Fruit fly (Drosophila melanogaster): Measurements from ENCODE around the gene CG7991.

The CG7991 gene

DNA sequence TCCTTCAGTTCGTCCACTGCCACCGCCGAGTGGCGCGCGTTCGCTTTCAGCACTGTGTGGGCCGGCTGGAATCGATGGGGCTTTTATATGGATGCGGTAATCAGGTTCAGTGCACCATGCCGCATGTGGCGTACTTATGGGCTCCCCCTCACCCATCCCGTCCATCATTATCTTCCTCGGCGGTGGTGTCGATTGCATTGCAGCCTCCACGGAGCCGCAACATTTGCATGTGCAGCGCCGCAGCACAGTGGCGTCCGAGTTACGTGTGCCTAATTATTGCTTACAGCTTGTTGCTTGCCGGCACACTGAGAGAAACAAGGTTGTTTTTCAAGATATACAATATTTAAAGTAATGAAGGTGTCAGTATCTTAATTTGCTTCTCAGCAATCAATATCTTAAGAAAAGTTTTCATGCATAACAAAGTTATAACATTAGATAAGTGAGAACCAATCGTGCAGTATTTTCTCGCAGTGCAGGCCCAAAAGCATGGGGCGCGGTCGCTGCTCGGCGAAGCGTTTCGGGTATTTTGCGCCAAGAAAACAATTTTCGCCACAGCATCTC is 27.9 kb downstream of the CG7991 start, which contains the start of gene CG13931 (continued):
- TF ChIP-seq dac (GFP tag; optimal IDR thresholded peaks at IDR 0.05) (peak; percentile 25), fd85E (GFP tag; optimal IDR thresholded peaks at IDR 0.05) (no peak), spab (GFP tag; optimal IDR thresholded peaks at IDR 0.05) (peak; percentile 57), fkh (GFP tag; optimal IDR thresholded peaks at IDR 0.05) (no peak), vri (GFP tag; optimal IDR thresholded peaks at IDR 0.05) (peak; percentile 28), net (GFP tag; optimal IDR thresholded peaks at IDR 0.05) (peak; percentile 72), lz (GFP tag; optimal IDR thresholded peaks at IDR 0.05) (peak; percentile 60), CG8119 (GFP tag; IDR thresholded peaks at IDR 0.05) (peak; percentile 82), cyc (GFP tag; optimal IDR thresholded peaks at IDR 0.05) (peak; percentile 62), Sox15 (GFP tag; optimal IDR thresholded peaks at IDR 0.05) (peak; percentile 37), CG4318 (GFP tag; optimal IDR thresholded peaks at IDR 0.05) (peak; percentile 35), Hr38 (GFP tag; optimal IDR thresholded peaks at IDR 0.05) (no peak), pdm3 (GFP tag; optimal IDR thresholded peaks at IDR 0.05) (peak; percentile 76), CG3919 (GFP tag; optimal IDR thresholded peaks at IDR 0.05) (peak; percentile 72), CG6163 (GFP tag; IDR thresholded peaks at IDR 0.05) (peak; percentile 83)

DNA sequence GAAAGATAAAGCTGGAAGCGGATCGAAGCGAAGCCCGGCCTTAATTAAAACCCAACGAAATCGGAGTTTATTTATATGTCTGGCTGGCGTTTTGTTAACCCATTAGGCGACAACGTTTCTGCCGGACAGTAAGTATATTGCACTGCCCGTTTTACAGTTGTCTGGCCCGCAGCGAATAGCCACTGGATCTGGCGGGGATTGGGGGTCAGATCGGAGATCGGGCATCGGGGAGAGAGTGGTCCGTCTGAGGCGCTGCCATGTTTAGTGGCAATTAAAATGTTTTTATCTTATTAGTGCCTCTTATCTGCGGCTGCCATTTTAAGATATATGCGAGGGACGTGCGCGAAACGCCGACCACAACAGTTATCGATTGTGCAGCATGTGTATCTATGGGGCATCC is 34.7 kb downstream of the CG7991 start:
- TF ChIP-seq spab (GFP tag; optimal IDR thresholded peaks at IDR 0.05): no peak
- no peak for TF ChIP-seq Lpt (GFP tag; optimal IDR thresholded peaks at IDR 0.05)

DNA sequence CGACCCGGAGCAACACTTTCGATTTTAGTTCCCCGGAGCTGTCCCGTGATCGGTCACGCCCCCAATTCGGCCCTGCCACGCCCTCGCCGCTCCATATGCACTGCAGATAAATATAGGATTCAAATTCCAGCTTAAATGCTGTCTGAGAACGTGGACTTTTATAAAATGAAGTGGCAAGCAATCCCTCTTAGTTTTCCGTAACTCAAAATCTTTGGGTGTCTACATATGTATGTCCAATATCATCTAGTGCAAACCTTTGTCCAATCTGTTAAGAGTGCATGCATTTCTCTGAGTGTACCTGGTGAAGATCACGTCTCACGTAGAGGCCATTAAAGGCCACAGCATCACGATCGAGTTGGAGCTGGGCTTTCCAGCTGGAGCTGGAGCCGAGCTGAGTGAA is 36.1 kb downstream of the CG7991 start:
- TF ChIP-seq eg (GFP tag; IDR thresholded peaks at IDR 0.05) (peak; percentile 46; the same call in 1 of the 3 replicates), topi (GFP tag; optimal IDR thresholded peaks at IDR 0.05) (peak; percentile 53), fd85E (GFP tag; optimal IDR thresholded peaks at IDR 0.05) (no peak), lz (GFP tag; optimal IDR thresholded peaks at IDR 0.05) (peak; percentile 46), dsx (GFP tag; optimal IDR thresholded peaks at IDR 0.05; ENCODE audit: poor library complexity, severe bottlenecking) (no peak), CG15336 (GFP tag; IDR thresholded peaks at IDR 0.05) (peak; percentile 34; the same call in 1 of the 2 replicates), CG8119 (GFP tag; IDR thresholded peaks at IDR 0.05) (peak; percentile 50; the same call in 1 of the 3 replicates), CG4318 (GFP tag; optimal IDR thresholded peaks at IDR 0.05) (no peak), Ets96B (tag; optimal IDR thresholded peaks at IDR 0.05) (peak; percentile 41), esn (GFP tag; optimal IDR thresholded peaks at IDR 0.05) (peak; percentile 11), Lpt (GFP tag; optimal IDR thresholded peaks at IDR 0.05) (no peak), CG7368 (GFP tag; optimal IDR thresholded peaks at IDR 0.05) (peak; percentile 15), CG11902 (GFP tag; optimal IDR thresholded peaks at IDR 0.05) (peak; percentile 5), Smox (GFP tag; optimal IDR thresholded peaks at IDR 0.05) (peak; percentile 37), CG31627 (GFP tag; optimal IDR thresholded peaks at IDR 0.05) (peak; percentile 33), dac (GFP tag; optimal IDR thresholded peaks at IDR 0.05) (no peak), CG8319 (GFP tag; optimal IDR thresholded peaks at IDR 0.05) (no peak), Eip78C (GFP tag) (peak; percentile 74), Eip93F (GFP tag; optimal IDR thresholded peaks at IDR 0.05) (no peak), svp (GFP tag) (peak; percentile 78), CG10669 (GFP tag; optimal IDR thresholded peaks at IDR 0.05) (peak; percentile 49), OdsH (GFP tag; optimal IDR thresholded peaks at IDR 0.05) (peak; percentile 35), CG3919 (GFP tag; optimal IDR thresholded peaks at IDR 0.05) (peak; percentile 55), CG6808 (GFP tag; optimal IDR thresholded peaks at IDR 0.05) (peak; percentile 20), vri (GFP tag; optimal IDR thresholded peaks at IDR 0.05) (no peak), CG11294 (GFP tag; IDR thresholded peaks at IDR 0.05) (0 out of 2 replicates have a peak, but pooled peaks have one; percentile 26), Gug (GFP tag; IDR thresholded peaks at IDR 0.05) (no peak), Hr4 (GFP tag; optimal IDR thresholded peaks at IDR 0.05) (no peak), Hr39 (GFP tag; optimal IDR thresholded peaks at IDR 0.05) (peak; percentile 29), CG6276 (GFP tag; optimal IDR thresholded peaks at IDR 0.05) (no peak), cyc (GFP tag; optimal IDR thresholded peaks at IDR 0.05) (peak; percentile 49), Sox102F (GFP tag; optimal IDR thresholded peaks at IDR 0.05) (no peak), salr (GFP tag; optimal IDR thresholded peaks at IDR 0.05) (no peak), CG6163 (GFP tag; IDR thresholded peaks at IDR 0.05) (peak; percentile 58; the same call in 1 of the 3 replicates), CG3032 (tag; optimal IDR thresholded peaks at IDR 0.05) (peak; percentile 15), CG16779 (tag; optimal IDR thresholded peaks at IDR 0.05) (no peak), Hr38 (GFP tag; optimal IDR thresholded peaks at IDR 0.05) (no peak), CG9139 (GFP tag; optimal IDR thresholded peaks at IDR 0.05) (no peak), Blimp-1 (GFP tag; optimal IDR thresholded peaks at IDR 0.05) (peak; percentile 46), achi (GFP tag; optimal IDR thresholded peaks at IDR 0.05) (peak; percentile 36), CG6854 (GFP tag; optimal IDR thresholded peaks at IDR 0.05) (no peak)

Measured in whole organism, prepupa.